Fruit fly (Drosophila melanogaster): Measurements from ENCODE around the gene CG7460.

Gene CG7460

DNA sequence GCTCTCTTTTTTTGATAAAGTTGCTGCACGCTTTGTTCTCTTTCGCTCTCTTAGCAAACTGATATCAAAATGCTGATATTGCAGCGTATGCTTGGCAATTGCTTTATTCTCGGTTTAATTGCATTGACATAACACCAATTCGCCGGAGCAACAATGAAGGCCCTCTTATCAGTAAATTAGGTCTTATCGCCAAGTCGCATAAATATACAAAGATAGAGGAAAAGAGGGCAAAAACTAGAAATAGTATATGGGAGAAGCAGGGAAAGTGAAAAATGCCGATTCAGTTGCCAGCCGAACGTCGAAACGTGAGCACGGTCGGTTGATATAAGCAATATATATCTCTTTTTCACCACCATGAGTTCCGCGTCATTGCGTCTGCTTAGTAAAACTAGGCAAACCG, at the start of gene CG7460 (continued):
- TF ChIP-seq repo (GFP tag; optimal IDR thresholded peaks at IDR 0.05): no peak
- TF ChIP-seq CG9797 (GFP tag; optimal IDR thresholded peaks at IDR 0.05): no peak
- TF ChIP-seq CG1602 (GFP tag; optimal IDR thresholded peaks at IDR 0.05): no peak
- TF ChIP-seq sisA (GFP tag; IDR thresholded peaks at IDR 0.05): no peak
- TF ChIP-seq phol (tag; optimal IDR thresholded peaks at IDR 0.05): no peak
- TF ChIP-seq CG1024 (GFP tag; IDR thresholded peaks at IDR 0.05): no peak
- no peak for TF ChIP-seq tna (GFP tag; IDR thresholded peaks at IDR 0.05; ENCODE audit: partially characterized antibody)
- no peak for TF ChIP-seq ase (GFP tag; IDR thresholded peaks at IDR 0.05)
- TF ChIP-seq CG14860 (GFP tag; IDR thresholded peaks at IDR 0.05; ENCODE audit: partially characterized antibody): no peak
- no peak for TF ChIP-seq H15 (GFP tag; IDR thresholded peaks at IDR 0.05)
- no peak for TF ChIP-seq mam (GFP tag; optimal IDR thresholded peaks at IDR 0.05)
- no peak for TF ChIP-seq lola (GFP tag; optimal IDR thresholded peaks at IDR 0.05)
- peak; percentile 50 for TF ChIP-seq CG17912 (GFP tag; optimal IDR thresholded peaks at IDR 0.05)
- no peak for TF ChIP-seq HLHmδ (GFP tag; optimal IDR thresholded peaks at IDR 0.05)
- peak; percentile 22 for TF ChIP-seq nau (GFP tag; optimal IDR thresholded peaks at IDR 0.05)
- no peak for TF ChIP-seq Myb (GFP tag; optimal IDR thresholded peaks at IDR 0.05)
- no peak for TF ChIP-seq H2.0 (GFP tag; IDR thresholded peaks at IDR 0.05)
- TF ChIP-seq CG12391 (tag; optimal IDR thresholded peaks at IDR 0.05): no peak
- TF ChIP-seq run (tag; optimal IDR thresholded peaks at IDR 0.05): no peak
- no peak for TF ChIP-seq CG9437 (GFP tag; optimal IDR thresholded peaks at IDR 0.05)
- no peak for TF ChIP-seq ab (GFP tag; optimal IDR thresholded peaks at IDR 0.05)
- TF ChIP-seq seq (GFP tag; IDR thresholded peaks at IDR 0.05): no peak
- no peak for TF ChIP-seq CG15601 (tag; optimal IDR thresholded peaks at IDR 0.05)
- TF ChIP-seq otp (GFP tag; IDR thresholded peaks at IDR 0.05): no peak
- TF ChIP-seq CG10147 (GFP tag; optimal IDR thresholded peaks at IDR 0.05): no peak
- TF ChIP-seq Ptx1 (GFP tag; IDR thresholded peaks at IDR 0.05): no peak
- no peak for TF ChIP-seq Hr51 (GFP tag; optimal IDR thresholded peaks at IDR 0.05)
- peak; percentile 45 for TF ChIP-seq odd (GFP tag; optimal IDR thresholded peaks at IDR 0.05)
- no peak for TF ChIP-seq Atf-2 (GFP tag; optimal IDR thresholded peaks at IDR 0.05)
- TF ChIP-seq hbn (GFP tag; IDR thresholded peaks at IDR 0.05; ENCODE audit: partially characterized antibody): no peak
- TF ChIP-seq salm (tag; optimal IDR thresholded peaks at IDR 0.05): peak; percentile 23
- TF ChIP-seq CG18599 (GFP tag; optimal IDR thresholded peaks at IDR 0.05): no peak
- TF ChIP-seq CG9817 (tag; optimal IDR thresholded peaks at IDR 0.05): no peak
- TF ChIP-seq nerfin-1 (tag; optimal IDR thresholded peaks at IDR 0.05): no peak
- no peak for TF ChIP-seq cas (GFP tag; IDR thresholded peaks at IDR 0.05)
- TF ChIP-seq Doc2 (GFP tag; IDR thresholded peaks at IDR 0.05): no peak
- TF ChIP-seq CoRest (tag; optimal IDR thresholded peaks at IDR 0.05): no peak
- peak; percentile 37 for TF ChIP-seq fd64A (GFP tag; optimal IDR thresholded peaks at IDR 0.05)
- no peak for TF ChIP-seq aop (GFP tag; IDR thresholded peaks at IDR 0.05)
- TF ChIP-seq CG11093 (GFP tag; IDR thresholded peaks at IDR 0.05): no peak
- TF ChIP-seq CG3726 (GFP tag; IDR thresholded peaks at IDR 0.05): no peak
- no peak for TF ChIP-seq CG7556 (GFP tag; optimal IDR thresholded peaks at IDR 0.05)
- no peak for TF ChIP-seq disco-r (GFP tag; optimal IDR thresholded peaks at IDR 0.05)
- no peak for TF ChIP-seq CG6689 (GFP tag; IDR thresholded peaks at IDR 0.05)
- TF ChIP-seq Usf (GFP tag; optimal IDR thresholded peaks at IDR 0.05): no peak
- no peak for TF ChIP-seq ac (GFP tag; optimal IDR thresholded peaks at IDR 0.05)
- TF ChIP-seq CG11456 (GFP tag; IDR thresholded peaks at IDR 0.05): no peak
- TF ChIP-seq CG7987 (GFP tag; optimal IDR thresholded peaks at IDR 0.05): peak; percentile 37
- TF ChIP-seq Rx (GFP tag; IDR thresholded peaks at IDR 0.05): no peak
- no peak for TF ChIP-seq cg (GFP tag; optimal IDR thresholded peaks at IDR 0.05)
- TF ChIP-seq bigmax (GFP tag; optimal IDR thresholded peaks at IDR 0.05): no peak

Data from whole organism, embryonic.